Fruit fly (Drosophila melanogaster) whole organism, embryonic: Measurements from ENCODE around the gene CG42263.

Experiments
- CG7786 ChIP-seq: fragments of 200-800 bp; sonication (Bioruptor generic); optimal IDR thresholded peaks from 2 replicates; lab custom pipeline; 2016; ENCODE audit warnings: missing biosample characterization, missing genetic modification characterization
- PHDP ChIP-seq: fragments of 200-800 bp; sonication (Bioruptor generic); optimal IDR thresholded peaks from 3 replicates; lab custom pipeline; 2018; ENCODE audit warnings: missing biosample characterization, mild to moderate bottlenecking, missing genetic modification characterization, moderate library complexity

dm6 chr3L:19951035-19951434 lies 4.6 kb downstream of the CG42263 start, which contains the start of gene CG32219:
- no peak for TF ChIP-seq CG7786 (GFP tag; lab: Kevin White, UChicago)
- no peak for TF ChIP-seq PHDP (tag; lab: Kevin White, UChicago)
